Worm (Caenorhabditis elegans) whole organism, midembryonic: ENCODE results near the gene C01G6.2.
A peak's percentile ranks its signal among the peaks of the same experiment; 100 is the strongest.

Source experiments
- flt-1 ChIP-seq: fragments of 200-800 bp; sonication (Bioruptor generic); IDR thresholded peaks from 2 replicates; pipeline ENCODE4 v1.3.6; 2022; ENCODE audit warnings: missing genetic modification characterization, missing compliant biosample characterization
- tab-1 ChIP-seq: fragments of 200-800 bp; sonication (Bioruptor generic); IDR thresholded peaks from 2 replicates; pipeline ENCODE4 v1.3.6; 2022; ENCODE audit warnings: missing genetic modification characterization, missing compliant biosample characterization
- ztf-29 ChIP-seq: fragments of 200-800 bp; sonication (Bioruptor generic); IDR thresholded peaks from 2 replicates; pipeline ENCODE4 v1.3.6; 2022; ENCODE audit warnings: missing genetic modification reagents, missing genetic modification characterization, missing compliant biosample characterization

ce11 chrII:9258034-9258556 is 8.8 kb upstream of the C01G6.2 start:
- peak; percentile 52 for TF ChIP-seq flt-1 (GFP tag; lab: Robert Waterston, UW)
- no peak for TF ChIP-seq tab-1 (GFP tag; lab: Robert Waterston, UW)
- TF ChIP-seq ztf-29 (GFP tag; lab: Robert Waterston, UW), result no peak
